Worm (Caenorhabditis elegans): ENCODE results near the gene nlp-26.

Gene nlp-26

DNA sequence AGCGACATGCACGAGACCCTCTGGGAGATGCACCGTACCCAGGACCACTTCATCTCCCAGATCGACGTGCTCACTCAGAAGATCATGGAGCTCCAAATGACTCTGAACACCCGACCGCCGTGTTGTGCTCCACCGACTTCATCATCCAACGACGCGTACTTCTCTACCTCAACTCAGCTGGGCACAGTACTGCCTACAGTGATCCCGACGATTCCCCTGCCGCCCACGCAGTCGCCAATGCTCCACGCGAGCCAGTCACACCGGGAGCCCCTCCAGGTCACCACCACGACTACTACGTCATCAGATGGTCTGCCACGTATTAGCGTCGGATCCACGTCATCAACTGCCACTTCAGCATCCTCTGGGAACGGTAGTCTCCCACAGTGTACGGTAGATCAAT lies 7.8 kb upstream of the nlp-26 start:
- TF ChIP-seq C38D4.7 (GFP tag; optimal IDR thresholded peaks at IDR 0.05), result no peak
- no peak for TF ChIP-seq F13H6.1 (tag; optimal IDR thresholded peaks at IDR 0.05)
- TF ChIP-seq ceh-9 (tag; optimal IDR thresholded peaks at IDR 0.05), result no peak
- no peak for TF ChIP-seq pros-1 (tag; optimal IDR thresholded peaks at IDR 0.05)
- TF ChIP-seq fkh-6 (tag; optimal IDR thresholded peaks at IDR 0.05), result no peak
- TF ChIP-seq unc-3 (GFP tag; conservative IDR thresholded peaks at IDR 0.05), result no peak
- no peak for TF ChIP-seq unc-3 (tag; optimal IDR thresholded peaks at IDR 0.05)
- no peak for TF ChIP-seq pag-3 (tag; optimal IDR thresholded peaks at IDR 0.05; ENCODE audit: borderline replicate concordance)
- no peak for TF ChIP-seq T23F11.4 (GFP tag; optimal IDR thresholded peaks at IDR 0.05)
- TF ChIP-seq ahr-1 (tag; optimal IDR thresholded peaks at IDR 0.05), result no peak
- TF ChIP-seq syd-9 (tag; optimal IDR thresholded peaks at IDR 0.05), result no peak
- no peak for TF ChIP-seq dve-1 (tag; optimal IDR thresholded peaks at IDR 0.05)
- TF ChIP-seq hlh-30 (tag; optimal IDR thresholded peaks at IDR 0.05; ENCODE audit: insufficient read depth), result no peak
- no peak for TF ChIP-seq Y22D7AL.16 (tag; optimal IDR thresholded peaks at IDR 0.05)
- TF ChIP-seq tbx-2 (tag; optimal IDR thresholded peaks at IDR 0.05), result no peak
- no peak for TF ChIP-seq pha-2 (tag; optimal IDR thresholded peaks at IDR 0.05)

DNA sequence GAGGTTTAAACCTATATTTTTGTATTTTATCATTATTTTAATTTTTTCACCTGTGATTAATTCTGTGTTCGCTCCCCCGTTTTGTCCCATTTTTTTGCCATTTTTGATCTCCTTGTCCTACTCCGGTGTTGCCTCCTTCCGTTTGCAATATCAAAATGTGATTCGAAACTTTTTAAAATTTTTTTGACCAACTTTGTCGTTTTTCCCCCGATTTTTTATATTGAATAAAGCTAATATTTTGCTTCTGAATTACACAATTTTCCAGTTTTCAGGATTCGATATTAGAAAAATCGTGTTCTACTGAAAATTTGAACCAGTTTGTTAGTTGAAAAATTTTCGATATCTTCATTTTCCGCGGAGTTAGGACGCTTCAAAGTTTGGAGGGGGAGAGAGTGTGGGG lies 7.4 kb upstream of the nlp-26 start, which contains the start of gene nlp-25:
Gene nlp-25, plus strand, starts transcription at position 301 of the 400 bp plus-strand sequence.
- TF ChIP-seq hlh-15 (tag; optimal IDR thresholded peaks at IDR 0.05) (no peak), pqm-1 (tag; optimal IDR thresholded peaks at IDR 0.05) (no peak), unc-42 (tag; optimal IDR thresholded peaks at IDR 0.05) (no peak), elt-2 (tag; optimal IDR thresholded peaks at IDR 0.05) (no peak), nhr-11 (tag; optimal IDR thresholded peaks at IDR 0.05) (no peak), ceh-14 (tag; optimal IDR thresholded peaks at IDR 0.05) (no peak)

DNA sequence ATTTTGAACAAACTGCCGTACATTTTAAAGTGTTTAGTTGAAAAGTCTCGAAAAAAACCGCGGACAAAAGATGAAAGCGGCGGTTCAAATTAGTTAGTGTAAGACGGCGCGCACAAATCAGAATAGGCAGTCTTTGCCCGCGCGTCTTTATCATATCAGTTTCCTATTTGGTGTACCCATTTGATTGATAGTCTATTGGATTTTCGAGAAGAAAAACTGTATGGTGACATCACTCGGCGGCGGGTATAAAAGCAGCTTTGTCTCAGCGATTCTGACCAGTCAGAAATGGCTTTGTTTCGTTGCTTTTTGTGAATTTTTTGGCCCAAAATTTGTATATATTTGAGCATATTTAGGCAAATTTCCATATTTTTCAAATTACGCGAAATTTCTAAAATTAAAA lies 4.6 kb upstream of the nlp-26 start:
- TF ChIP-seq npax-4 (tag; optimal IDR thresholded peaks at IDR 0.05) (no peak), zip-5 (tag; optimal IDR thresholded peaks at IDR 0.05) (no peak), ahr-1 (tag; optimal IDR thresholded peaks at IDR 0.05) (no peak), hlh-6 (tag; optimal IDR thresholded peaks at IDR 0.05) (no peak), nhr-11 (tag; optimal IDR thresholded peaks at IDR 0.05) (no peak), ceh-2 (tag; optimal IDR thresholded peaks at IDR 0.05) (no peak), pax-1 (tag; optimal IDR thresholded peaks at IDR 0.05) (no peak), sox-2 (GFP tag; IDR thresholded peaks at IDR 0.05) (no peak), ceh-30 (tag; optimal IDR thresholded peaks at IDR 0.05) (no peak), sdc-2 (tag; optimal IDR thresholded peaks at IDR 0.05) (no peak), elt-4 (tag; optimal IDR thresholded peaks at IDR 0.05) (no peak), Y22D7AL.16 (tag; optimal IDR thresholded peaks at IDR 0.05) (no peak), hlh-15 (tag; optimal IDR thresholded peaks at IDR 0.05) (no peak), pha-4 (tag; optimal IDR thresholded peaks at IDR 0.05) (no peak), dve-1 (tag; optimal IDR thresholded peaks at IDR 0.05) (no peak), ttx-3 (tag; optimal IDR thresholded peaks at IDR 0.05) (no peak), T23F11.4 (GFP tag; optimal IDR thresholded peaks at IDR 0.05) (no peak), unc-42 (tag; optimal IDR thresholded peaks at IDR 0.05) (no peak)

DNA sequence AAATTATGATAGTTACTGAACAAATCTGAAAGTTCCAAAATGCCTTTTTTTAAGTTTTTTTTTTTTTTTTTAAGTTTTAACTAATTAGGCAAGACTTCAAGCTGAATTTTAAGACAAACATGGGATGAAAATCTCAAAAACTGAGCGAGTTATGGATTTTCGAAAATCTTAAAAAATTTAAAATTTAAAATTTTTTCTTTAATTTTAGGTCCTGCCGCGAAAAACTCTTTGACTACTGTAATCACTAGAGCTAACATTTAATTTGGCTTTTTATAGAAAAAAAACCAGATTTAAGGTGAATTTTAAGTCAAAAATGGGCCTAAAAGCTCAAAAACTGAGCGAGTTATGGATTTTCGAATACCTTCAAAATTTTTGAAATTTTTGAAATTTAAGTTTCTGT lies 4.1 kb upstream of the nlp-26 start, which contains the start of gene grsp-1:
Gene grsp-1, plus strand, starts transcription at position 301 of the 400 bp plus-strand sequence.
- no peak for TF ChIP-seq hlh-6 (tag; optimal IDR thresholded peaks at IDR 0.05)
- TF ChIP-seq C38D4.7 (GFP tag; optimal IDR thresholded peaks at IDR 0.05), result no peak
- TF ChIP-seq dmd-4 (tag; optimal IDR thresholded peaks at IDR 0.05; ENCODE audit: borderline replicate concordance), result no peak
- TF ChIP-seq ceh-34 (tag; optimal IDR thresholded peaks at IDR 0.05), result no peak
- no peak for TF ChIP-seq hlh-15 (tag; optimal IDR thresholded peaks at IDR 0.05)
- no peak for TF ChIP-seq fkh-10 (GFP tag; optimal IDR thresholded peaks at IDR 0.05)
- TF ChIP-seq ztf-16 (tag; optimal IDR thresholded peaks at IDR 0.05), result no peak
- no peak for TF ChIP-seq lim-6 (tag; optimal IDR thresholded peaks at IDR 0.05)
- TF ChIP-seq ceh-45 (GFP tag; IDR thresholded peaks at IDR 0.05), result no peak
- TF ChIP-seq eyg-1 (tag; optimal IDR thresholded peaks at IDR 0.05), result no peak
